Fruit fly (Drosophila melanogaster) whole organism, embryonic: Measurements from ENCODE around the gene Toll-4.

Source experiments
- Ada2b ChIP-seq: fragments of 200-800 bp; sonication (Bioruptor generic); IDR thresholded peaks from 2 replicates; pipeline ENCODE4 v1.3.6; 2022; ENCODE audit warnings: missing biosample characterization, missing genetic modification characterization
- BtbVII ChIP-seq: fragments of 200-800 bp; sonication (Bioruptor generic); optimal IDR thresholded peaks from 3 replicates; lab custom pipeline; 2017; ENCODE audit warnings: missing biosample characterization, mild to moderate bottlenecking, missing genetic modification characterization
- CG10565 ChIP-seq: fragments of 200-800 bp; sonication (Bioruptor generic); optimal IDR thresholded peaks from 3 replicates; lab custom pipeline; 2016; ENCODE audit warnings: missing biosample characterization, mild to moderate bottlenecking, missing genetic modification characterization
- CG17829 ChIP-seq: fragments of 200-800 bp; optimal IDR thresholded peaks from 2 replicates; lab custom pipeline; 2019; ENCODE audit warnings: missing biosample characterization, mild to moderate bottlenecking, missing genetic modification characterization, moderate library complexity
- CG32767 ChIP-seq: fragments of 200-800 bp; sonication (Bioruptor generic); IDR thresholded peaks from 2 replicates; pipeline ENCODE4 v1.3.6; 2022; ENCODE audit warnings: missing biosample characterization, missing genetic modification characterization
- CG4328 ChIP-seq: fragments of 200-800 bp; sonication (Bioruptor generic); optimal IDR thresholded peaks from 3 replicates; lab custom pipeline; 2017; ENCODE audit warnings: missing biosample characterization, missing genetic modification reagents, missing genetic modification characterization
- CG8359 ChIP-seq: fragments of 200-800 bp; sonication (Bioruptor generic); optimal IDR thresholded peaks from 2 replicates; lab custom pipeline; 2017; ENCODE audit warnings: missing biosample characterization, mild to moderate bottlenecking, missing genetic modification characterization, borderline replicate concordance
- CG8478 ChIP-seq: fragments of >200 bp; optimal IDR thresholded peaks from 2 replicates; lab custom pipeline; 2018
- MTF-1 ChIP-seq: fragments of 200-800 bp; sonication (Bioruptor generic); optimal IDR thresholded peaks from 2 replicates; lab custom pipeline; 2018; ENCODE audit warnings: missing biosample characterization, mild to moderate bottlenecking, missing genetic modification characterization, borderline replicate concordance
- emc ChIP-seq: fragments of 200-800 bp; sonication (Bioruptor generic); optimal IDR thresholded peaks from 2 replicates; lab custom pipeline; 2016; ENCODE audit warnings: missing biosample characterization, missing genetic modification characterization
- jumu ChIP-seq: fragments of 200-800 bp; sonication (Bioruptor generic); optimal IDR thresholded peaks from 3 replicates; lab custom pipeline; 2016; ENCODE audit warnings: missing biosample characterization, missing genetic modification characterization

- peak; percentile 92 for TF ChIP-seq jumu (GFP tag; lab: Kevin White, UChicago)
- TF ChIP-seq CG4328 = peak; percentile 91
- TF ChIP-seq MTF-1 (GFP tag; lab: Kevin White, UChicago) = peak; percentile 70
- peak; percentile 78 for TF ChIP-seq emc (GFP tag; lab: Kevin White, UChicago)
- TF ChIP-seq Ada2b = peak; percentile 86
- TF ChIP-seq CG32767 (GFP tag; lab: Robert Waterston, UW) = peak; percentile 77
- TF ChIP-seq CG8478 (lab: Kevin White, UChicago) = no peak
- TF ChIP-seq CG8359 (GFP tag; lab: Kevin White, UChicago) = peak; percentile 77
- TF ChIP-seq BtbVII = peak; percentile 91
- peak; percentile 90 for TF ChIP-seq CG17829 (tag; lab: Kevin White, UChicago)
- TF ChIP-seq CG10565 (GFP tag; lab: Kevin White, UChicago) = peak; percentile 65
Measured at dm6 chr2L:9125418-9125928, 41.6 kb downstream of the Toll-4 start, which contains the start of gene CG32982.
